Fruit fly (Drosophila melanogaster): ENCODE measurements around the gene Yp3.

Yp3 gene

dm6 chrX:13783534-13783949 is 24.2 kb downstream of the Yp3 start, which contains the start of gene inaE:
Gene inaE, plus strand, starts transcription at chrX:13783714.
- TF ChIP-seq noc (tag; optimal IDR thresholded peaks at IDR 0.05): peak; percentile 37

dm6 chrX:13783958-13784907 is 24.9 kb downstream of the Yp3 start:
- peak; percentile 7 for TF ChIP-seq noc (tag; optimal IDR thresholded peaks at IDR 0.05)

- no peak for TF ChIP-seq noc (tag; optimal IDR thresholded peaks at IDR 0.05)
Observed at dm6 chrX:13786037-13786667, 26.8 kb downstream of the Yp3 start.

- TF ChIP-seq noc (tag; optimal IDR thresholded peaks at IDR 0.05): no peak
Observed at dm6 chrX:13787282-13787850, 28.0 kb downstream of the Yp3 start.

dm6 chrX:13788973-13789682 is 29.8 kb downstream of the Yp3 start:
- no peak for TF ChIP-seq noc (tag; optimal IDR thresholded peaks at IDR 0.05)

- no peak for TF ChIP-seq noc (tag; optimal IDR thresholded peaks at IDR 0.05)
Observed at dm6 chrX:13791011-13791410, 31.7 kb downstream of the Yp3 start, which contains the start of gene CG10993. Gene CG10993, minus strand, starts transcription at chrX:13791111.

- no peak for TF ChIP-seq noc (tag; optimal IDR thresholded peaks at IDR 0.05)
Observed at dm6 chrX:13792463-13792862, 33.1 kb downstream of the Yp3 start.

dm6 chrX:13797538-13797937 is 38.2 kb downstream of the Yp3 start, which contains the start of gene CG10996:
Gene CG10996, minus strand, starts transcription at chrX:13797638.
- no peak for TF ChIP-seq noc (tag; optimal IDR thresholded peaks at IDR 0.05)

dm6 chrX:13800680-13801079 is 41.3 kb downstream of the Yp3 start:
- no peak for TF ChIP-seq noc (tag; optimal IDR thresholded peaks at IDR 0.05)

- TF ChIP-seq noc (tag; optimal IDR thresholded peaks at IDR 0.05): peak; percentile 56
Observed at dm6 chrX:13804398-13804797, 45.1 kb downstream of the Yp3 start.

dm6 chrX:13805554-13805953 is 46.2 kb downstream of the Yp3 start:
- no peak for TF ChIP-seq noc (tag; optimal IDR thresholded peaks at IDR 0.05)
